Worm (Caenorhabditis elegans) whole organism, late embryonic: ENCODE results near the gene gcy-36.
A peak's percentile ranks its signal among the peaks of the same experiment; 100 is the strongest.

Experiments used
- C08G9.2 ChIP-seq: sonication (generic microtip); optimal IDR thresholded peaks from 2 replicates; lab custom pipeline; 2016; ENCODE audit warnings: mild to moderate bottlenecking, missing genetic modification characterization, moderate library complexity, missing compliant biosample characterization
- K09A11.1 ChIP-seq: sonication (generic microtip); optimal IDR thresholded peaks from 2 replicates; lab custom pipeline; 2017; ENCODE audit warnings: antibody characterized with exemption, mild to moderate bottlenecking, missing genetic modification characterization, missing compliant biosample characterization; ENCODE audit not compliant: insufficient read depth
- T23F11.4 ChIP-seq: fragments of 200-800 bp; sonication (Bioruptor generic); optimal IDR thresholded peaks from 2 replicates; lab custom pipeline; 2018; ENCODE audit warnings: mild to moderate bottlenecking, missing genetic modification characterization, missing compliant biosample characterization
- Y22D7AL.16 ChIP-seq: sonication (generic microtip); optimal IDR thresholded peaks from 2 replicates; lab custom pipeline; 2016; ENCODE audit warnings: missing genetic modification characterization, missing compliant biosample characterization
- ceh-14 ChIP-seq: sonication (generic microtip); optimal IDR thresholded peaks from 2 replicates; lab custom pipeline; 2016; ENCODE audit warnings: missing genotype, missing genetic modification characterization, missing compliant biosample characterization
- ceh-18 ChIP-seq: sonication (generic microtip); optimal IDR thresholded peaks from 2 replicates; lab custom pipeline; 2016; ENCODE audit warnings: missing genetic modification characterization, missing compliant biosample characterization
- ceh-2 ChIP-seq: sonication (generic microtip); optimal IDR thresholded peaks from 2 replicates; lab custom pipeline; 2016; ENCODE audit warnings: missing genotype, missing genetic modification characterization, missing compliant biosample characterization
- ceh-22 ChIP-seq: sonication (generic microtip); optimal IDR thresholded peaks from 2 replicates; lab custom pipeline; 2017; ENCODE audit warnings: missing biosample characterization, missing genetic modification characterization
- ceh-31 ChIP-seq: sonication (generic microtip); optimal IDR thresholded peaks from 2 replicates; lab custom pipeline; 2016; ENCODE audit warnings: missing genetic modification characterization, missing compliant biosample characterization
- ceh-34 ChIP-seq: sonication (generic microtip); optimal IDR thresholded peaks from 2 replicates; lab custom pipeline; 2016; ENCODE audit warnings: mild to moderate bottlenecking, missing genetic modification characterization, missing compliant biosample characterization
- ceh-45 ChIP-seq: fragments of 200-800 bp; sonication (Bioruptor generic); IDR thresholded peaks from 2 replicates; pipeline ENCODE4 v1.3.6; 2022; ENCODE audit warnings: missing genetic modification reagents, missing genetic modification characterization, missing compliant biosample characterization
- ceh-48 ChIP-seq: sonication (generic microtip); optimal IDR thresholded peaks from 2 replicates; lab custom pipeline; 2016; ENCODE audit warnings: missing genetic modification characterization, inconsistent platforms, missing compliant biosample characterization
- ceh-6 ChIP-seq: fragments of 200-800 bp; sonication (Bioruptor generic); optimal IDR thresholded peaks from 2 replicates; lab custom pipeline; 2018; ENCODE audit warnings: mild to moderate bottlenecking, missing genetic modification characterization, missing compliant biosample characterization
- ceh-9 ChIP-seq: sonication (generic microtip); optimal IDR thresholded peaks from 2 replicates; lab custom pipeline; 2016; ENCODE audit warnings: mild to moderate bottlenecking, missing genetic modification characterization, inconsistent platforms, missing compliant biosample characterization
- che-1 ChIP-seq: sonication (generic microtip); optimal IDR thresholded peaks from 2 replicates; lab custom pipeline; 2016; ENCODE audit warnings: mild to moderate bottlenecking, missing genetic modification characterization, missing compliant biosample characterization
- dve-1 ChIP-seq: sonication (generic microtip); optimal IDR thresholded peaks from 2 replicates; lab custom pipeline; 2017; ENCODE audit warnings: antibody characterized with exemption, mild to moderate bottlenecking, missing genetic modification characterization, missing compliant biosample characterization
- elt-2 ChIP-seq: sonication (generic microtip); optimal IDR thresholded peaks from 2 replicates; lab custom pipeline; 2016; ENCODE audit warnings: missing genetic modification reagents, missing genetic modification characterization, missing compliant biosample characterization
- ets-4 ChIP-seq: sonication (generic microtip); optimal IDR thresholded peaks from 2 replicates; lab custom pipeline; 2016; ENCODE audit warnings: missing genetic modification characterization, missing compliant biosample characterization
- fax-1 ChIP-seq: sonication (generic microtip); optimal IDR thresholded peaks from 2 replicates; lab custom pipeline; 2016; ENCODE audit warnings: missing genotype, missing genetic modification characterization, missing compliant biosample characterization
- fkh-10 ChIP-seq: fragments of 150-350 bp; optimal IDR thresholded peaks from 2 replicates; lab custom pipeline; 2014; ENCODE audit warnings: missing biosample characterization, missing genetic modification reagents, missing genetic modification characterization
- gmeb-2 ChIP-seq: sonication (generic microtip); optimal IDR thresholded peaks from 2 replicates; lab custom pipeline; 2016; ENCODE audit warnings: missing genetic modification characterization, inconsistent platforms, missing compliant biosample characterization
- hlh-13 ChIP-seq: fragments of 200-800 bp; sonication (Bioruptor generic); optimal IDR thresholded peaks from 2 replicates; lab custom pipeline; 2018; ENCODE audit warnings: mild to moderate bottlenecking, missing genetic modification characterization, missing compliant biosample characterization
- hlh-15 ChIP-seq: sonication (generic microtip); optimal IDR thresholded peaks from 2 replicates; lab custom pipeline; 2016; ENCODE audit warnings: missing genetic modification characterization, missing compliant biosample characterization
- hlh-30 ChIP-seq: sonication (generic microtip); optimal IDR thresholded peaks from 2 replicates; lab custom pipeline; 2017; ENCODE audit warnings: antibody characterized with exemption, missing genetic modification characterization, missing compliant biosample characterization; ENCODE audit not compliant: insufficient read depth
- lim-6 ChIP-seq: sonication (generic microtip); optimal IDR thresholded peaks from 2 replicates; lab custom pipeline; 2016; ENCODE audit warnings: missing genetic modification characterization, missing compliant biosample characterization
- lin-11 ChIP-seq: fragments of 200-800 bp; sonication (Bioruptor generic); optimal IDR thresholded peaks from 2 replicates; lab custom pipeline; 2018; ENCODE audit warnings: mild to moderate bottlenecking, missing genetic modification characterization, missing compliant biosample characterization
- madf-2 ChIP-seq: sonication (generic microtip); optimal IDR thresholded peaks from 2 replicates; lab custom pipeline; 2017; ENCODE audit warnings: missing genetic modification characterization, missing compliant biosample characterization
- nfya-1 ChIP-seq: sonication (generic microtip); optimal IDR thresholded peaks from 2 replicates; lab custom pipeline; 2017; ENCODE audit warnings: missing genetic modification characterization, mild to moderate bottlenecking, missing compliant biosample characterization, antibody characterized with exemption, moderate library complexity
- npax-4 ChIP-seq: sonication (generic microtip); optimal IDR thresholded peaks from 2 replicates; lab custom pipeline; 2016; ENCODE audit warnings: missing genetic modification characterization, missing compliant biosample characterization
- pha-2 ChIP-seq: sonication (generic microtip); optimal IDR thresholded peaks from 2 replicates; lab custom pipeline; 2017; ENCODE audit warnings: mild to moderate bottlenecking, missing genetic modification characterization, missing compliant biosample characterization
- pha-4 ChIP-seq: fragments of 150-350 bp; optimal IDR thresholded peaks from 2 replicates; lab custom pipeline; 2018; ENCODE audit warnings: missing biosample characterization, missing genetic modification reagents, missing genetic modification characterization
- rnt-1 ChIP-seq: sonication (generic microtip); optimal IDR thresholded peaks from 2 replicates; lab custom pipeline; 2016; ENCODE audit warnings: missing genetic modification characterization, missing compliant biosample characterization
- sdc-2 ChIP-seq: sonication (generic microtip); optimal IDR thresholded peaks from 2 replicates; lab custom pipeline; 2016; ENCODE audit warnings: missing genotype, missing genetic modification characterization, missing compliant biosample characterization
- sox-2 ChIP-seq: fragments of 200-800 bp; sonication (Bioruptor generic); IDR thresholded peaks from 2 replicates; pipeline ENCODE4 v1.3.6; 2022; ENCODE audit warnings: missing genetic modification reagents, missing genetic modification characterization, missing compliant biosample characterization
- sox-4 ChIP-seq: sonication (generic microtip); optimal IDR thresholded peaks from 2 replicates; lab custom pipeline; 2017; ENCODE audit warnings: mild to moderate bottlenecking, missing genetic modification characterization, inconsistent platforms, missing compliant biosample characterization
- syd-9 ChIP-seq: sonication (generic microtip); optimal IDR thresholded peaks from 2 replicates; lab custom pipeline; 2016; ENCODE audit warnings: mild to moderate bottlenecking, missing genetic modification characterization, moderate library complexity, missing compliant biosample characterization
- tbx-2 ChIP-seq: sonication (generic microtip); optimal IDR thresholded peaks from 2 replicates; lab custom pipeline; 2016; ENCODE audit warnings: missing genetic modification characterization, missing compliant biosample characterization
- tbx-7 ChIP-seq: sonication (generic microtip); optimal IDR thresholded peaks from 2 replicates; lab custom pipeline; 2016; ENCODE audit warnings: missing genotype, missing genetic modification characterization, missing compliant biosample characterization
- ttx-3 ChIP-seq: sonication (generic microtip); optimal IDR thresholded peaks from 2 replicates; lab custom pipeline; 2016; ENCODE audit warnings: missing genetic modification reagents, missing genetic modification characterization, missing compliant biosample characterization
- unc-3 ChIP-seq, 2 experiments: fragments of 200-800 bp in 1 of 2; sonication (Bioruptor generic) in 1 of 2; sonication (generic microtip) in 1 of 2; conservative IDR thresholded peaks in 1 of 2; optimal IDR thresholded peaks in 1 of 2; 2 replicates each; pipeline versions ENCODE4 v1.3.6 to Lab custom; 2016 to 2022; ENCODE audit warnings: missing compliant biosample characterization in 2 of 2, missing genetic modification characterization in 2 of 2, missing genetic modification reagents in 1 of 2
- unc-42 ChIP-seq: sonication (generic microtip); optimal IDR thresholded peaks from 2 replicates; lab custom pipeline; 2016; ENCODE audit warnings: missing genotype, missing genetic modification characterization, missing compliant biosample characterization
- ztf-16 ChIP-seq: sonication (generic microtip); optimal IDR thresholded peaks from 2 replicates; lab custom pipeline; 2017; ENCODE audit warnings: missing genetic modification characterization, missing compliant biosample characterization

Gene gcy-36

ce11 chrX:15492759-15493158 lies 13.9 kb downstream of the gcy-36 start:
- peak; percentile 9 for TF ChIP-seq rnt-1
- TF ChIP-seq hlh-15 (tag; lab: Kevin White, UChicago): no peak
- no peak for TF ChIP-seq ceh-22 (tag; lab: Kevin White, UChicago)
- peak; percentile 34 for TF ChIP-seq sox-4 (tag; lab: Kevin White, UChicago)
- peak; percentile 68 for TF ChIP-seq hlh-30
- no peak for TF ChIP-seq K09A11.1 (tag; lab: Kevin White, UChicago)
- TF ChIP-seq nfya-1 (tag; lab: Kevin White, UChicago): peak; percentile 64
- no peak for TF ChIP-seq npax-4 (tag; lab: Kevin White, UChicago)
- TF ChIP-seq ceh-9: no peak
- peak; percentile 75 for TF ChIP-seq ceh-34 (tag; lab: Kevin White, UChicago)
- TF ChIP-seq ceh-6: peak; percentile 50
- TF ChIP-seq ceh-45 (GFP tag; lab: Robert Waterston, UW): 0 out of 2 replicates have a peak, but pooled peaks have one; percentile 34
- peak; percentile 19 for TF ChIP-seq syd-9
- no peak for TF ChIP-seq lim-6
- peak; percentile 22 for TF ChIP-seq gmeb-2 (tag; lab: Kevin White, UChicago)
- TF ChIP-seq hlh-13 (GFP tag; lab: Kevin White, UChicago): no peak
- TF ChIP-seq pha-4: no peak
- TF ChIP-seq ceh-18 (tag; lab: Kevin White, UChicago): peak; percentile 65
- TF ChIP-seq tbx-2 (tag; lab: Kevin White, UChicago): peak; percentile 70
- TF ChIP-seq elt-2: peak; percentile 53
- peak; percentile 46 for TF ChIP-seq ceh-48 (tag; lab: Kevin White, UChicago)
- TF ChIP-seq ztf-16 (tag; lab: Kevin White, UChicago): no peak
- peak; percentile 1 for TF ChIP-seq ceh-2 (tag; lab: Kevin White, UChicago)
- 0 out of 2 replicates have a peak, but pooled peaks have one; percentile 39 for TF ChIP-seq unc-3 (GFP tag; conservative IDR thresholded peaks at IDR 0.05; lab: Robert Waterston, UW)
- TF ChIP-seq unc-3 (tag; optimal IDR thresholded peaks at IDR 0.05; lab: Kevin White, UChicago): no peak
- TF ChIP-seq tbx-7 (tag; lab: Kevin White, UChicago): no peak
- peak; percentile 21 for TF ChIP-seq T23F11.4
- peak; percentile 25 for TF ChIP-seq che-1 (tag; lab: Kevin White, UChicago)
- TF ChIP-seq ceh-31: peak; percentile 55
- TF ChIP-seq ttx-3 (tag; lab: Kevin White, UChicago): peak; percentile 26
- no peak for TF ChIP-seq fkh-10 (GFP tag; lab: Kevin White, UChicago)
- peak; percentile 20 for TF ChIP-seq C08G9.2 (tag; lab: Kevin White, UChicago)
- TF ChIP-seq sox-2: peak; percentile 42; the same call in 1 of the 2 replicates
- TF ChIP-seq madf-2 (tag; lab: Kevin White, UChicago): peak; percentile 14
- peak; percentile 43 for TF ChIP-seq unc-42 (tag; lab: Kevin White, UChicago)
- peak; percentile 7 for TF ChIP-seq lin-11 (tag; lab: Kevin White, UChicago)
- peak; percentile 12 for TF ChIP-seq Y22D7AL.16 (tag; lab: Kevin White, UChicago)
- peak; percentile 3 for TF ChIP-seq ceh-14 (tag; lab: Kevin White, UChicago)
- no peak for TF ChIP-seq ets-4 (tag; lab: Kevin White, UChicago)
- peak; percentile 19 for TF ChIP-seq sdc-2
- no peak for TF ChIP-seq fax-1
- peak; percentile 9 for TF ChIP-seq dve-1

- no peak for TF ChIP-seq pha-2
- TF ChIP-seq ceh-34 (tag; lab: Kevin White, UChicago): no peak
- TF ChIP-seq rnt-1: no peak
Observed at ce11 chrX:15493322-15493721, 14.5 kb downstream of the gcy-36 start, which contains the start of gene gob-1. Gene gob-1 (plus strand): TSS chrX:15493602.
